Fruit fly (Drosophila melanogaster): Measurements from ENCODE around the gene akirin.

dm6 chr3L:7387814-7388213 lies 18.2 kb downstream of the akirin start, which contains the start of gene CG8564:
- TF ChIP-seq br (GFP tag; optimal IDR thresholded peaks at IDR 0.05) (no peak), Mio (GFP tag; optimal IDR thresholded peaks at IDR 0.05) (no peak), N (GFP tag; optimal IDR thresholded peaks at IDR 0.05) (no peak)

All from whole organism, wandering third instar larva.